Fruit fly (Drosophila melanogaster) whole organism, prepupa: ENCODE data around the gene CG2604.
A peak's percentile ranks its signal among the peaks of the same experiment; 100 is the strongest.

Experiments
- Blimp-1 ChIP-seq: fragments of 200-800 bp; sonication (Bioruptor generic); optimal IDR thresholded peaks from 3 replicates; lab custom pipeline; 2017; ENCODE audit warnings: missing biosample characterization, missing genetic modification characterization, mild to moderate bottlenecking, moderate library complexity, missing genetic modification reagents
- CG10669 ChIP-seq: fragments of 200-800 bp; sonication (Bioruptor generic); optimal IDR thresholded peaks from 3 replicates; lab custom pipeline; 2018; ENCODE audit warnings: missing biosample characterization, mild to moderate bottlenecking, missing genetic modification characterization, moderate library complexity
- CG11902 ChIP-seq: fragments of 200-800 bp; sonication (Bioruptor generic); optimal IDR thresholded peaks from 3 replicates; lab custom pipeline; 2016; ENCODE audit warnings: missing biosample characterization, missing genetic modification characterization
- CG15336 ChIP-seq: fragments of 200-800 bp; sonication (Bioruptor generic); IDR thresholded peaks from 2 replicates; pipeline ENCODE4 v1.3.6; 2022; ENCODE audit warnings: missing biosample characterization, missing genetic modification characterization
- CG1621 ChIP-seq: fragments of 200-800 bp; sonication (Bioruptor generic); optimal IDR thresholded peaks from 3 replicates; lab custom pipeline; 2018; ENCODE audit warnings: missing biosample characterization, mild to moderate bottlenecking, missing genetic modification characterization
- CG16779 ChIP-seq: fragments of 200-800 bp; sonication (Bioruptor generic); optimal IDR thresholded peaks from 3 replicates; lab custom pipeline; 2017; ENCODE audit warnings: missing biosample characterization, mild to moderate bottlenecking, missing genetic modification characterization
- CG3032 ChIP-seq: fragments of 200-800 bp; optimal IDR thresholded peaks from 2 replicates; lab custom pipeline; 2019; ENCODE audit warnings: missing biosample characterization, mild to moderate bottlenecking, missing genetic modification characterization, moderate library complexity
- CG31627 ChIP-seq: fragments of 200-800 bp; sonication (Bioruptor generic); optimal IDR thresholded peaks from 3 replicates; lab custom pipeline; 2016; ENCODE audit warnings: missing biosample characterization, missing genetic modification characterization
- CG32006 ChIP-seq: fragments of 200-800 bp; sonication (Bioruptor generic); optimal IDR thresholded peaks from 3 replicates; lab custom pipeline; 2017; ENCODE audit warnings: missing biosample characterization, mild to moderate bottlenecking, missing genetic modification characterization
- CG34406 ChIP-seq: fragments of 200-800 bp; sonication (Bioruptor generic); optimal IDR thresholded peaks from 3 replicates; lab custom pipeline; 2016; ENCODE audit warnings: missing biosample characterization, missing genetic modification characterization
- CG4318 ChIP-seq: fragments of 200-800 bp; sonication (Bioruptor generic); optimal IDR thresholded peaks from 3 replicates; lab custom pipeline; 2017; ENCODE audit warnings: missing biosample characterization, mild to moderate bottlenecking, missing genetic modification characterization
- CG6163 ChIP-seq: fragments of 200-800 bp; sonication (Bioruptor generic); IDR thresholded peaks from 3 replicates; pipeline ENCODE4 v1.3.6; 2022; ENCODE audit warnings: missing biosample characterization, missing genetic modification characterization
- CG6276 ChIP-seq: fragments of 200-800 bp; sonication (Bioruptor generic); optimal IDR thresholded peaks from 2 replicates; lab custom pipeline; 2017; ENCODE audit warnings: missing biosample characterization, mild to moderate bottlenecking, missing genetic modification characterization
- CG6792 ChIP-seq: fragments of 200-800 bp; sonication (Bioruptor generic); optimal IDR thresholded peaks from 3 replicates; lab custom pipeline; 2016; ENCODE audit warnings: missing biosample characterization, missing genetic modification characterization
- CG6854 ChIP-seq: fragments of 200-800 bp; sonication (Bioruptor generic); optimal IDR thresholded peaks from 2 replicates; lab custom pipeline; 2017; ENCODE audit warnings: missing biosample characterization, mild to moderate bottlenecking, missing genetic modification characterization
- CG7368 ChIP-seq: fragments of 200-800 bp; sonication (Bioruptor generic); optimal IDR thresholded peaks from 3 replicates; lab custom pipeline; 2016; ENCODE audit warnings: missing biosample characterization, missing genetic modification characterization
- CG8632 ChIP-seq: fragments of 200-800 bp; sonication (Bioruptor generic); optimal IDR thresholded peaks from 3 replicates; lab custom pipeline; 2016; ENCODE audit warnings: missing biosample characterization, missing genetic modification characterization
- CG9139 ChIP-seq: fragments of 200-800 bp; sonication (Bioruptor generic); optimal IDR thresholded peaks from 3 replicates; lab custom pipeline; 2017; ENCODE audit warnings: missing biosample characterization, mild to moderate bottlenecking, missing genetic modification characterization
- Eip75B ChIP-seq: fragments of 200-800 bp; sonication (Bioruptor generic); optimal IDR thresholded peaks from 3 replicates; lab custom pipeline; 2016; ENCODE audit warnings: missing biosample characterization, missing genetic modification characterization
- Eip78C ChIP-seq: fragments of 200-800 bp; sonication (Bioruptor generic); peaks from one replicate; lab custom pipeline; 2016; ENCODE audit warnings: missing biosample characterization, missing genetic modification characterization
- Eip93F ChIP-seq: fragments of 200-800 bp; sonication (Bioruptor generic); optimal IDR thresholded peaks from 2 replicates; lab custom pipeline; 2016; ENCODE audit warnings: missing biosample characterization, mild to moderate bottlenecking, missing genetic modification characterization
- Ets21C ChIP-seq: fragments of 200-800 bp; sonication (Bioruptor generic); optimal IDR thresholded peaks from 3 replicates; lab custom pipeline; 2016; ENCODE audit warnings: missing biosample characterization, missing genetic modification characterization
- Ets96B ChIP-seq: fragments of 200-800 bp; optimal IDR thresholded peaks from 2 replicates; lab custom pipeline; 2019; ENCODE audit warnings: missing biosample characterization, mild to moderate bottlenecking, missing genetic modification characterization, moderate library complexity
- Gug ChIP-seq: fragments of 200-800 bp; sonication (Bioruptor generic); IDR thresholded peaks from 2 replicates; pipeline ENCODE4 v1.3.6; 2022; ENCODE audit warnings: missing biosample characterization, missing genetic modification characterization
- Hr38 ChIP-seq: sonication (Bioruptor generic); optimal IDR thresholded peaks from 2 replicates; lab custom pipeline; 2016; ENCODE audit warnings: missing biosample characterization, missing genetic modification characterization
- Hr39 ChIP-seq: fragments of 200-800 bp; sonication (Bioruptor generic); optimal IDR thresholded peaks from 2 replicates; lab custom pipeline; 2016; ENCODE audit warnings: missing biosample characterization, missing genetic modification characterization
- OdsH ChIP-seq: fragments of 200-800 bp; sonication (Bioruptor generic); optimal IDR thresholded peaks from 3 replicates; lab custom pipeline; 2016; ENCODE audit warnings: missing biosample characterization, missing genetic modification characterization
- Sox102F ChIP-seq: fragments of 200-800 bp; sonication (Bioruptor generic); optimal IDR thresholded peaks from 2 replicates; lab custom pipeline; 2016; ENCODE audit warnings: missing biosample characterization, mild to moderate bottlenecking, missing genetic modification characterization
- Sox14 ChIP-seq: fragments of 200-800 bp; sonication (Bioruptor generic); optimal IDR thresholded peaks from 3 replicates; lab custom pipeline; 2016; ENCODE audit warnings: missing biosample characterization, missing genetic modification characterization
- achi ChIP-seq: fragments of 200-800 bp; sonication (Bioruptor generic); optimal IDR thresholded peaks from 3 replicates; lab custom pipeline; 2016; ENCODE audit warnings: missing biosample characterization, missing genetic modification characterization
- acj6 ChIP-seq: fragments of 200-800 bp; sonication (Bioruptor generic); optimal IDR thresholded peaks from 3 replicates; lab custom pipeline; 2016; ENCODE audit warnings: missing biosample characterization, missing genetic modification characterization
- cyc ChIP-seq: fragments of 200-800 bp; sonication (Bioruptor generic); optimal IDR thresholded peaks from 3 replicates; lab custom pipeline; 2016; ENCODE audit warnings: missing biosample characterization, missing genetic modification characterization
- dac ChIP-seq: fragments of 200-800 bp; sonication (Bioruptor generic); optimal IDR thresholded peaks from 2 replicates; lab custom pipeline; 2017; ENCODE audit warnings: missing biosample characterization, mild to moderate bottlenecking, missing genetic modification characterization
- eg ChIP-seq: fragments of 200-800 bp; sonication (Bioruptor generic); IDR thresholded peaks from 3 replicates; pipeline ENCODE4 v1.3.6; 2022; ENCODE audit warnings: missing biosample characterization, missing genetic modification characterization
- esn ChIP-seq: fragments of 200-800 bp; sonication (Bioruptor generic); optimal IDR thresholded peaks from 2 replicates; lab custom pipeline; 2016; ENCODE audit warnings: missing biosample characterization, mild to moderate bottlenecking, missing genetic modification characterization, moderate library complexity
- fd59A ChIP-seq: fragments of 200-800 bp; sonication (Bioruptor generic); optimal IDR thresholded peaks from 2 replicates; lab custom pipeline; 2017; ENCODE audit warnings: missing biosample characterization, mild to moderate bottlenecking, missing genetic modification characterization, missing genetic modification reagents
- fd85E ChIP-seq: fragments of 200-800 bp; sonication (Bioruptor generic); optimal IDR thresholded peaks from 3 replicates; lab custom pipeline; 2016; ENCODE audit warnings: missing biosample characterization, missing genetic modification characterization
- fkh ChIP-seq: fragments of 200-800 bp; sonication (Bioruptor generic); optimal IDR thresholded peaks from 3 replicates; lab custom pipeline; 2017; ENCODE audit warnings: missing biosample characterization, mild to moderate bottlenecking, missing genetic modification characterization, moderate library complexity
- net ChIP-seq: fragments of 200-800 bp; sonication (Bioruptor generic); optimal IDR thresholded peaks from 3 replicates; lab custom pipeline; 2016; ENCODE audit warnings: missing biosample characterization, missing genetic modification characterization
- pdm3 ChIP-seq: fragments of 200-800 bp; sonication (Bioruptor generic); optimal IDR thresholded peaks from 3 replicates; lab custom pipeline; 2016; ENCODE audit warnings: missing biosample characterization, missing genetic modification characterization
- salr ChIP-seq, 2 experiments: fragments of 200-800 bp; sonication (Bioruptor generic); optimal IDR thresholded peaks; 3 replicates each; lab custom pipeline; 2016 to 2018; ENCODE audit warnings: missing biosample characterization in 2 of 2, missing genetic modification characterization in 2 of 2, mild to moderate bottlenecking in 1 of 2
- ss ChIP-seq, 2 experiments: fragments of 200-800 bp; sonication (Bioruptor generic); optimal IDR thresholded peaks; 2 replicates in 1 of 2; 3 replicates in 1 of 2; lab custom pipeline; 2017 to 2018; ENCODE audit warnings: mild to moderate bottlenecking in 2 of 2, missing biosample characterization in 2 of 2, missing genetic modification characterization in 2 of 2, moderate library complexity in 1 of 2
- svp ChIP-seq: fragments of 200-800 bp; sonication (Bioruptor generic); peaks from one replicate; lab custom pipeline; 2016; ENCODE audit warnings: missing biosample characterization, missing genetic modification characterization
- topi ChIP-seq: fragments of 200-800 bp; sonication (Bioruptor generic); optimal IDR thresholded peaks from 3 replicates; lab custom pipeline; 2016; ENCODE audit warnings: missing biosample characterization, missing genetic modification characterization
- vri ChIP-seq: fragments of 200-800 bp; sonication (Bioruptor generic); optimal IDR thresholded peaks from 3 replicates; lab custom pipeline; 2016; ENCODE audit warnings: missing biosample characterization, mild to moderate bottlenecking, missing genetic modification characterization

CG2604 gene

DNA sequence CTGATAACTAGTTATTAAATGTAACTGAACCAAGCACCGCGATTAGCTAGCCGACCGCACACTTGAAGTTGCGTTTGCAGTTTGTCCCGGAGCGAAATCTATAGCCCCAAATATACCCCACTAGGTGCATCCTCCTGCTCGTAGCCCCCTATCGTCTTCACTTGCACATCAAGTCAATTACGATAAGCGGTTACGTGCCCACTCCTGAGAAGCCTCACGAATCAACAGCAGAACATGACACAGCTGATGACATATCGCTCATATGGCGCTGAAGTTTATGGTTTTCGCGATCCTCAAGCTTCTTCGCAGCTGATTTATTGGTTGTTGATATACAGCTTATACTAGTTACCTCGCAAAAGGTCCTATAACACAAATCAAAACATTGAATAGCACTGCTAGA, 38.1 kb upstream of the CG2604 start:
- TF ChIP-seq CG6276 (GFP tag; lab: Kevin White, UChicago) (no peak), svp (GFP tag; lab: Kevin White, UChicago) (peak; percentile 81), vri (GFP tag; lab: Kevin White, UChicago) (peak; percentile 73), Eip78C (peak; percentile 30), ss (GFP tag; optimal IDR thresholded peaks at IDR 0.05; lab: Kevin White, UChicago) (peak in 1 of 2 experiments; percentile 6), eg (0 out of 3 replicates have a peak, but pooled peaks have one; percentile 7), CG1621 (tag; lab: Kevin White, UChicago) (no peak)

- TF ChIP-seq CG34406 (GFP tag; lab: Kevin White, UChicago), result no peak
- TF ChIP-seq Eip75B (GFP tag; lab: Kevin White, UChicago), result no peak
- no peak for TF ChIP-seq CG6163 (GFP tag; lab: Robert Waterston, UW)
- no peak for TF ChIP-seq Ets21C (GFP tag; lab: Kevin White, UChicago)
- peak; percentile 80 for TF ChIP-seq vri (GFP tag; lab: Kevin White, UChicago)
Observed at dm6 chr3R:5257147-5257487, 34.0 kb upstream of the CG2604 start.

dm6 chr3R:5256462-5257146, 33.4 kb upstream of the CG2604 start, which contains the start of the genes Enoph and Hph:
Gene Enoph, minus strand, starts transcription at chr3R:5256681.
Gene Hph, plus strand, starts transcription at chr3R:5257037.
- TF ChIP-seq CG4318 (GFP tag; lab: Kevin White, UChicago), result peak; percentile 49
- peak; percentile 74 for TF ChIP-seq acj6
- TF ChIP-seq CG15336, result 0 out of 2 replicates have a peak, but pooled peaks have one; percentile 21
- TF ChIP-seq CG32006 (GFP tag; lab: Kevin White, UChicago), result peak; percentile 77
- 0 out of 3 replicates have a peak, but pooled peaks have one; percentile 61 for TF ChIP-seq CG6163 (GFP tag; lab: Robert Waterston, UW)
- peak; percentile 50 for TF ChIP-seq CG34406 (GFP tag; lab: Kevin White, UChicago)
- peak; percentile 73 for TF ChIP-seq CG3032 (tag; lab: Kevin White, UChicago)
- peak; percentile 80 for TF ChIP-seq svp (GFP tag; lab: Kevin White, UChicago)
- no peak for TF ChIP-seq Hr38 (GFP tag; lab: Kevin White, UChicago)
- TF ChIP-seq fkh (GFP tag; lab: Kevin White, UChicago), result peak; percentile 64
- TF ChIP-seq Ets21C (GFP tag; lab: Kevin White, UChicago), result peak; percentile 62
- no peak for TF ChIP-seq CG6854
- TF ChIP-seq Sox102F (GFP tag; lab: Kevin White, UChicago), result peak; percentile 44
- TF ChIP-seq dac (GFP tag; lab: Kevin White, UChicago), result peak; percentile 19
- peak; percentile 76 for TF ChIP-seq CG31627 (GFP tag; lab: Kevin White, UChicago)
- TF ChIP-seq salr (GFP tag; optimal IDR thresholded peaks at IDR 0.05; lab: Kevin White, UChicago), result peak in 1 of 2 experiments; percentile 72
- TF ChIP-seq CG16779, result no peak
- TF ChIP-seq OdsH, result peak; percentile 77
- TF ChIP-seq CG8632 (GFP tag; lab: Kevin White, UChicago), result peak; percentile 28
- TF ChIP-seq fd85E, result no peak
- peak; percentile 75 for TF ChIP-seq achi (GFP tag; lab: Kevin White, UChicago)
- peak; percentile 66 for TF ChIP-seq cyc (GFP tag; lab: Kevin White, UChicago)
- peak; percentile 31 for TF ChIP-seq net (GFP tag; lab: Kevin White, UChicago)
- peak; percentile 55 for TF ChIP-seq CG6792 (GFP tag; lab: Kevin White, UChicago)
- peak; percentile 62 for TF ChIP-seq topi
- TF ChIP-seq Eip93F (GFP tag; lab: Kevin White, UChicago), result no peak
- peak; percentile 18 for TF ChIP-seq fd59A
- peak; percentile 64 for TF ChIP-seq Hr39
- no peak for TF ChIP-seq CG9139
- peak; percentile 7 for TF ChIP-seq CG1621 (tag; lab: Kevin White, UChicago)
- peak in 1 of 2 experiments; percentile 57 for TF ChIP-seq ss (GFP tag; optimal IDR thresholded peaks at IDR 0.05; lab: Kevin White, UChicago)
- peak; percentile 64 for TF ChIP-seq pdm3 (GFP tag; lab: Kevin White, UChicago)
- peak; percentile 78 for TF ChIP-seq Eip78C
- peak; percentile 71 for TF ChIP-seq Gug (GFP tag; lab: Robert Waterston, UW)
- peak; percentile 67 for TF ChIP-seq CG10669
- TF ChIP-seq Eip75B (GFP tag; lab: Kevin White, UChicago), result peak; percentile 58
- peak; percentile 76 for TF ChIP-seq Sox14 (GFP tag; lab: Kevin White, UChicago)
- TF ChIP-seq Ets96B (tag; lab: Kevin White, UChicago), result peak; percentile 56
- peak; percentile 71 for TF ChIP-seq esn
- peak; percentile 60 for TF ChIP-seq CG11902 (GFP tag; lab: Kevin White, UChicago)
- no peak for TF ChIP-seq CG6276 (GFP tag; lab: Kevin White, UChicago)
- TF ChIP-seq Blimp-1 (GFP tag; lab: Kevin White, UChicago), result no peak
- no peak for TF ChIP-seq CG7368 (GFP tag; lab: Kevin White, UChicago)
